Worm (Caenorhabditis elegans): ENCODE results near the gene srd-12.

- TF ChIP-seq W03F9.2 (tag; optimal IDR thresholded peaks at IDR 0.05) (no peak), him-1 (tag; optimal IDR thresholded peaks at IDR 0.05) (no peak)
Observed at ce11 chrIV:5593804-5594214, 36.2 kb downstream of the srd-12 start.

All from whole organism, L4/young adult.